Worm (Caenorhabditis elegans): ENCODE results near the gene col-2.

DNA sequence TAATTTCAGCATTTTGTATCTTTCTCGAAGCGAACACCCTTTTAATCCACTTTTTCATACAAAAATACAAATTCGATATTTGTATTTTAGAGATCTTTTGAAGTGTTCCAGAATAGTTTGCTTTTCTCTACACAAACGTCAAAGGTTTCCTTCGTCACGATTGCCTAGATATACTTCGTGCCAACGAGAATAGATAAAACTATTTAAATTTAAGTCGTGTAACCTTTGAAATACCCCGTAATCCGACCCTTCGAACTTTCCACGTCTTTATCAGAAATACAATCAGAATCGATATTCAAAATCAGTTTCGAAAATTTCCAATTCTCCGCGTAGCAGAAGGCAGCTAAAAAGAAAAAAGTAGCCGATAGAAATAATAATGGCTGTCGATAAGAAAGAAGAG is 5.1 kb upstream of the col-2 start, which contains the start of gene ttbk-5:
- no peak for TF ChIP-seq ets-7 (tag; optimal IDR thresholded peaks at IDR 0.05)
- no peak for TF ChIP-seq ceh-13 (GFP tag; optimal IDR thresholded peaks at IDR 0.05)
- TF ChIP-seq ama-1 (optimal IDR thresholded peaks at IDR 0.05) = no peak
- TF ChIP-seq hnd-1 (tag; optimal IDR thresholded peaks at IDR 0.05) = no peak
- no peak for TF ChIP-seq tra-4 (tag; optimal IDR thresholded peaks at IDR 0.05)
- no peak for TF ChIP-seq aly-1 (tag; optimal IDR thresholded peaks at IDR 0.05)
- TF ChIP-seq flt-1 (GFP tag; IDR thresholded peaks at IDR 0.05) = no peak
- no peak for TF ChIP-seq F13C5.2 (tag; optimal IDR thresholded peaks at IDR 0.05)
- no peak for TF ChIP-seq ceh-36 (tag; optimal IDR thresholded peaks at IDR 0.05)
